In genomic region chr3R:26897302-26897701, dm6 we compare ENCODE assay signal across 2 fruit fly cellular contexts.
TF ChIP-seq lines count a peak whose summit lies in the region.

No protein-coding gene starts in this region.

- TF ChIP-seq CTCF in whole organism, embryonic (GFP tag; optimal IDR thresholded peaks at IDR 0.05; lab: Kevin White, UChicago): no peak

TF ChIP-seq in whole organism, adult, 20 proteins besides CTCF, POLR2A, EP300 and RAD21:
- TF ChIP-seq kay (GFP tag; lab: Kevin White, UChicago; ENCODE audit: borderline replicate concordance) (peak; percentile 71), Crg-1 (GFP tag; optimal IDR thresholded peaks at IDR 0.05; lab: Kevin White, UChicago) (no peak)
TF ChIP-seq in whole organism, adult: peak in this region for 1.

TF ChIP-seq in whole organism, embryonic, 481 proteins besides CTCF, POLR2A, EP300 and RAD21:
- TF ChIP-seq Hsf (GFP tag; optimal IDR thresholded peaks at IDR 0.05; lab: Kevin White, UChicago) (no peak), emc (GFP tag; optimal IDR thresholded peaks at IDR 0.05; lab: Kevin White, UChicago) (no peak), CG11504 (tag; optimal IDR thresholded peaks at IDR 0.05; lab: Kevin White, UChicago) (no peak), Hr3 (GFP tag; optimal IDR thresholded peaks at IDR 0.05; lab: Kevin White, UChicago) (no peak), HLH4C (GFP tag; IDR thresholded peaks at IDR 0.05; lab: Robert Waterston, UW; ENCODE audit: partially characterized antibody) (no peak), HmgD (GFP tag; optimal IDR thresholded peaks at IDR 0.05; lab: Kevin White, UChicago) (no peak), CHES-1-like (GFP tag; optimal IDR thresholded peaks at IDR 0.05; lab: Kevin White, UChicago) (no peak), CG1529 (GFP tag; optimal IDR thresholded peaks at IDR 0.05; lab: Kevin White, UChicago) (no peak), sug (tag; optimal IDR thresholded peaks at IDR 0.05; lab: Kevin White, UChicago) (peak; percentile 41), Awh (GFP tag; IDR thresholded peaks at IDR 0.05; lab: Robert Waterston, UW) (0 out of 2 replicates have a peak, but pooled peaks have one; percentile 11), CG34376 (GFP tag; optimal IDR thresholded peaks at IDR 0.05; lab: Kevin White, UChicago) (peak; percentile 9), Sox100B (GFP tag; optimal IDR thresholded peaks at IDR 0.05; lab: Kevin White, UChicago) (no peak), tin (GFP tag; optimal IDR thresholded peaks at IDR 0.05; lab: Kevin White, UChicago) (no peak), abd-A (tag; optimal IDR thresholded peaks at IDR 0.05; lab: Kevin White, UChicago) (peak; percentile 16), CkIIα-i1 (GFP tag; IDR thresholded peaks at IDR 0.05; lab: Robert Waterston, UW) (no peak), CG11560 (tag; IDR thresholded peaks at IDR 0.05; lab: Robert Waterston, UW) (no peak), CG2116 (GFP tag; optimal IDR thresholded peaks at IDR 0.05; lab: Kevin White, UChicago) (no peak), nom (GFP tag; optimal IDR thresholded peaks at IDR 0.05; lab: Kevin White, UChicago) (no peak), Pdp1 (GFP tag; optimal IDR thresholded peaks at IDR 0.05; lab: Kevin White, UChicago) (peak in 1 of 2 experiments; percentile 93), Dip2 (GFP tag; IDR thresholded peaks at IDR 0.05; lab: Robert Waterston, UW) (no peak), CG12236 (GFP tag; optimal IDR thresholded peaks at IDR 0.05; lab: Kevin White, UChicago) (no peak), tgo (GFP tag; IDR thresholded peaks at IDR 0.05; lab: Robert Waterston, UW) (no peak), dmrt11E (tag; optimal IDR thresholded peaks at IDR 0.05; lab: Kevin White, UChicago) (no peak), Max (GFP tag; optimal IDR thresholded peaks at IDR 0.05; lab: Kevin White, UChicago) (no peak), Dek (tag; optimal IDR thresholded peaks at IDR 0.05; lab: Kevin White, UChicago) (no peak), CG8765 (GFP tag; IDR thresholded peaks at IDR 0.05; lab: Robert Waterston, UW) (no peak), sc (optimal IDR thresholded peaks at IDR 0.05; lab: Kevin White, UChicago) (no peak), sc (GFP tag; optimal IDR thresholded peaks at IDR 0.05; lab: Kevin White, UChicago) (no peak), CG15073 (GFP tag; optimal IDR thresholded peaks at IDR 0.05; lab: Kevin White, UChicago) (no peak), CG7745 (tag; optimal IDR thresholded peaks at IDR 0.05; lab: Kevin White, UChicago) (no peak), wek (GFP tag; optimal IDR thresholded peaks at IDR 0.05; lab: Kevin White, UChicago) (no peak), zen (tag; optimal IDR thresholded peaks at IDR 0.05; lab: Kevin White, UChicago) (no peak), fd3F (GFP tag; optimal IDR thresholded peaks at IDR 0.05; lab: Kevin White, UChicago) (no peak), cwo (GFP tag; optimal IDR thresholded peaks at IDR 0.05; lab: Kevin White, UChicago) (no peak), CG7786 (GFP tag; optimal IDR thresholded peaks at IDR 0.05; lab: Kevin White, UChicago) (no peak), dati (GFP tag; IDR thresholded peaks at IDR 0.05; lab: Robert Waterston, UW) (no peak), Dbx (GFP tag; IDR thresholded peaks at IDR 0.05; lab: Robert Waterston, UW) (no peak), ERR (GFP tag; optimal IDR thresholded peaks at IDR 0.05; lab: Kevin White, UChicago) (no peak), CG1647 (GFP tag; optimal IDR thresholded peaks at IDR 0.05; lab: Kevin White, UChicago) (no peak), ems (GFP tag; optimal IDR thresholded peaks at IDR 0.05; lab: Kevin White, UChicago) (no peak), CG2129 (GFP tag; IDR thresholded peaks at IDR 0.05; lab: Robert Waterston, UW; ENCODE audit: partially characterized antibody) (no peak), CG17829 (tag; optimal IDR thresholded peaks at IDR 0.05; lab: Kevin White, UChicago) (no peak), ham (GFP tag; IDR thresholded peaks at IDR 0.05; lab: Robert Waterston, UW) (no peak), CG10543 (GFP tag; optimal IDR thresholded peaks at IDR 0.05; lab: Kevin White, UChicago) (no peak), hbn (GFP tag; IDR thresholded peaks at IDR 0.05; lab: Robert Waterston, UW; ENCODE audit: partially characterized antibody) (no peak), CG18476 (GFP tag; optimal IDR thresholded peaks at IDR 0.05; lab: Kevin White, UChicago) (no peak), chinmo (GFP tag; IDR thresholded peaks at IDR 0.05; lab: Robert Waterston, UW; ENCODE audit: partially characterized antibody) (0 out of 4 replicates have a peak, but pooled peaks have one; percentile 15), mld (GFP tag; IDR thresholded peaks at IDR 0.05; lab: Robert Waterston, UW; ENCODE audit: partially characterized antibody) (no peak)
TF ChIP-seq in whole organism, embryonic: peak in this region for 6.

Comparison
In these comparisons a context has a peak if more than half of its experiments do, and no peak if none do; other contexts are left out.
1. Of the 1 proteins assayed by ChIP-seq in both whole organism, embryonic and whole organism, adult: peak only in whole organism, embryonic: none; only in whole organism, adult: kay; in both: none; in neither: 0.